Fruit fly (Drosophila melanogaster) whole organism, larva: ENCODE data around the gene CG14282.
A peak's percentile ranks its signal among the peaks of the same experiment; 100 is the strongest.

Experiments used
- noc ChIP-seq: fragments of 200-800 bp; sonication (Bioruptor generic); optimal IDR thresholded peaks from 3 replicates; lab custom pipeline; 2019; ENCODE audit warnings: missing biosample characterization, mild to moderate bottlenecking, missing genetic modification characterization, moderate library complexity

The CG14282 gene

dm6 chr3R:19163972-19164819, 12.6 kb upstream of the CG14282 start, which contains the start of gene sqz:
TSS of gene sqz (plus strand) at chr3R:19164211.
- peak; percentile 9 for TF ChIP-seq noc (tag; lab: Kevin White, UChicago)

dm6 chr3R:19164873-19165456, 11.8 kb upstream of the CG14282 start:
- TF ChIP-seq noc (tag; lab: Kevin White, UChicago), result no peak

- TF ChIP-seq noc (tag; lab: Kevin White, UChicago), result no peak
Observed at dm6 chr3R:19165620-19166055, 11.2 kb upstream of the CG14282 start.

- TF ChIP-seq noc (tag; lab: Kevin White, UChicago), result no peak
Observed at dm6 chr3R:19166077-19166778, 10.6 kb upstream of the CG14282 start.

- no peak for TF ChIP-seq noc (tag; lab: Kevin White, UChicago)
Observed at dm6 chr3R:19167521-19167920, 9.3 kb upstream of the CG14282 start.

- TF ChIP-seq noc (tag; lab: Kevin White, UChicago), result no peak
Observed at dm6 chr3R:19174512-19174911, 2.3 kb upstream of the CG14282 start.

- TF ChIP-seq noc (tag; lab: Kevin White, UChicago), result no peak
Observed at dm6 chr3R:19180263-19180893, 3.6 kb downstream of the CG14282 start, which contains the start of the genes CG5555 and myd. TSS of gene CG5555 (minus strand) at chr3R:19180538. TSS of gene myd (plus strand) at chr3R:19180659.

- no peak for TF ChIP-seq noc (tag; lab: Kevin White, UChicago)
Observed at dm6 chr3R:19181214-19181613, 4.4 kb downstream of the CG14282 start.

dm6 chr3R:19182848-19183247, 6.0 kb downstream of the CG14282 start:
- TF ChIP-seq noc (tag; lab: Kevin White, UChicago), result no peak

dm6 chr3R:19187717-19188149, 10.9 kb downstream of the CG14282 start:
- peak; percentile 61 for TF ChIP-seq noc (tag; lab: Kevin White, UChicago)

dm6 chr3R:19190020-19190419, 13.2 kb downstream of the CG14282 start:
- TF ChIP-seq noc (tag; lab: Kevin White, UChicago), result no peak

dm6 chr3R:19211778-19212177, 35.0 kb downstream of the CG14282 start, which contains the start of gene cry:
TSS of gene cry (plus strand) at chr3R:19212154.
- no peak for TF ChIP-seq noc (tag; lab: Kevin White, UChicago)

- no peak for TF ChIP-seq noc (tag; lab: Kevin White, UChicago)
Observed at dm6 chr3R:19212545-19213176, 35.9 kb downstream of the CG14282 start.

dm6 chr3R:19221350-19221749, 44.5 kb downstream of the CG14282 start:
- no peak for TF ChIP-seq noc (tag; lab: Kevin White, UChicago)

dm6 chr3R:19223369-19223768, 46.6 kb downstream of the CG14282 start:
- peak; percentile 58 for TF ChIP-seq noc (tag; lab: Kevin White, UChicago)
